Fruit fly (Drosophila melanogaster): ENCODE measurements around the gene cal1.

Gene cal1

dm6 chr3R:17079859-17080255 is 8.2 kb upstream of the cal1 start, which contains the start of the genes Keap1 and kuk (continued):
- peak; percentile 61 for TF ChIP-seq Ptx1 (GFP tag; IDR thresholded peaks at IDR 0.05)
- TF ChIP-seq lmd (GFP tag; IDR thresholded peaks at IDR 0.05): peak; percentile 46; the same call in 1 of the 2 replicates
- no peak for TF ChIP-seq Poxn (GFP tag; IDR thresholded peaks at IDR 0.05)
- TF ChIP-seq dimm (GFP tag; IDR thresholded peaks at IDR 0.05): no peak
- peak; percentile 60 for TF ChIP-seq bcd (GFP tag; optimal IDR thresholded peaks at IDR 0.05)
- TF ChIP-seq peb (GFP tag; IDR thresholded peaks at IDR 0.05): no peak
- no peak for TF ChIP-seq dan (GFP tag; IDR thresholded peaks at IDR 0.05)
- peak; percentile 74 for TF ChIP-seq Hsf (GFP tag; optimal IDR thresholded peaks at IDR 0.05)
- peak; percentile 74 for TF ChIP-seq shn (GFP tag; optimal IDR thresholded peaks at IDR 0.05)
- TF ChIP-seq nmo (GFP tag; optimal IDR thresholded peaks at IDR 0.05): peak; percentile 80
- TF ChIP-seq Ets65A (GFP tag): peak; percentile 96
- TF ChIP-seq CG18262 (tag; optimal IDR thresholded peaks at IDR 0.05): no peak
- TF ChIP-seq bigmax (GFP tag; optimal IDR thresholded peaks at IDR 0.05): no peak
- no peak for TF ChIP-seq chm (GFP tag; IDR thresholded peaks at IDR 0.05)
- TF ChIP-seq E2f2 (GFP tag; IDR thresholded peaks at IDR 0.05): peak; percentile 64
- no peak for TF ChIP-seq Side (GFP tag; optimal IDR thresholded peaks at IDR 0.05)
- 0 out of 3 replicates have a peak, but pooled peaks have one; percentile 14 for TF ChIP-seq CG11695 (GFP tag; IDR thresholded peaks at IDR 0.05)
- peak; percentile 19 for TF ChIP-seq CG13424 (tag; optimal IDR thresholded peaks at IDR 0.05)
- peak; percentile 54 for TF ChIP-seq HHEX (GFP tag; optimal IDR thresholded peaks at IDR 0.05)
- TF ChIP-seq CG3407 (GFP tag; optimal IDR thresholded peaks at IDR 0.05): peak; percentile 36
- TF ChIP-seq CG18599 (GFP tag; optimal IDR thresholded peaks at IDR 0.05): peak; percentile 43
- no peak for TF ChIP-seq CG17568 (GFP tag; optimal IDR thresholded peaks at IDR 0.05)
- TF ChIP-seq CG4424 (GFP tag; optimal IDR thresholded peaks at IDR 0.05): peak; percentile 30
- peak; percentile 79 for TF ChIP-seq Hmr (GFP tag; optimal IDR thresholded peaks at IDR 0.05)
- peak; percentile 11 for TF ChIP-seq CG17802 (tag; optimal IDR thresholded peaks at IDR 0.05)
- no peak for TF ChIP-seq lov (optimal IDR thresholded peaks at IDR 0.05)
- TF ChIP-seq lov (GFP tag; IDR thresholded peaks at IDR 0.05): no peak
- TF ChIP-seq CG7372 (GFP tag; IDR thresholded peaks at IDR 0.05): no peak
- TF ChIP-seq CG14710 (tag; optimal IDR thresholded peaks at IDR 0.05): peak; percentile 82
- peak; percentile 29 for TF ChIP-seq Nf-YB (GFP tag; optimal IDR thresholded peaks at IDR 0.05)
- TF ChIP-seq CoRest (tag; optimal IDR thresholded peaks at IDR 0.05): peak; percentile 67
- TF ChIP-seq pb (GFP tag; optimal IDR thresholded peaks at IDR 0.05): peak; percentile 17
- TF ChIP-seq Lim3 (GFP tag; IDR thresholded peaks at IDR 0.05): no peak
- TF ChIP-seq H2.0 (GFP tag; IDR thresholded peaks at IDR 0.05): peak; percentile 60
- no peak for TF ChIP-seq org-1 (GFP tag; optimal IDR thresholded peaks at IDR 0.05)
- TF ChIP-seq psq (GFP tag; optimal IDR thresholded peaks at IDR 0.05): peak; percentile 27
- peak; percentile 75 for TF ChIP-seq CG12659 (GFP tag; optimal IDR thresholded peaks at IDR 0.05)
- TF ChIP-seq tx (GFP tag; optimal IDR thresholded peaks at IDR 0.05): peak; percentile 51
- no peak for TF ChIP-seq CG12236 (GFP tag; optimal IDR thresholded peaks at IDR 0.05)
- no peak for TF ChIP-seq CG2202 (tag; optimal IDR thresholded peaks at IDR 0.05)
- TF ChIP-seq Sin3A (optimal IDR thresholded peaks at IDR 0.05): peak; percentile 85
- peak; percentile 55 for TF ChIP-seq Chrac-16 (GFP tag; optimal IDR thresholded peaks at IDR 0.05)
- no peak for TF ChIP-seq Taf1 (GFP tag; IDR thresholded peaks at IDR 0.05)
- no peak; the same call in 1 of the 2 replicates for TF ChIP-seq ato (GFP tag; IDR thresholded peaks at IDR 0.05; ENCODE audit: partially characterized antibody)
- TF ChIP-seq onecut (GFP tag; IDR thresholded peaks at IDR 0.05): peak; percentile 58
- TF ChIP-seq CG15269 (tag; optimal IDR thresholded peaks at IDR 0.05): peak; percentile 29
- no peak for TF ChIP-seq CG10959 (GFP tag; IDR thresholded peaks at IDR 0.05)
- peak; percentile 35 for TF ChIP-seq luna (GFP tag; optimal IDR thresholded peaks at IDR 0.05)
- peak; percentile 66 for TF ChIP-seq CG2129 (GFP tag; IDR thresholded peaks at IDR 0.05; ENCODE audit: partially characterized antibody)
- TF ChIP-seq fd102C (GFP tag; optimal IDR thresholded peaks at IDR 0.05): no peak

Data from whole organism, embryonic.